Worm (Caenorhabditis elegans) whole organism, L1 larva: Measurements from ENCODE around the gene F53A9.3.

Source experiments
- aly-2 ChIP-seq: fragments of 150-350 bp; optimal IDR thresholded peaks from 2 replicates; lab custom pipeline; 2014; ENCODE audit warnings: missing biosample characterization, missing genetic modification characterization
- blmp-1 ChIP-seq: fragments of 150-350 bp; optimal IDR thresholded peaks from 2 replicates; lab custom pipeline; 2014; ENCODE audit warnings: missing biosample characterization, missing genetic modification characterization
- ceh-82 ChIP-seq, 3 experiments: fragments of 150-350 bp in 1 of 3; sonication (generic microtip) in 2 of 3; optimal IDR thresholded peaks; 2 replicates each; lab custom pipeline; 2014 to 2017; ENCODE audit warnings: missing biosample characterization in 3 of 3, missing genetic modification characterization in 3 of 3
- ceh-88 ChIP-seq: fragments of 200-800 bp; sonication (Bioruptor generic); IDR thresholded peaks from 2 replicates; pipeline ENCODE4 v1.3.6; 2022; ENCODE audit warnings: missing genetic modification characterization, missing compliant biosample characterization
- dpl-1 ChIP-seq, 3 experiments: fragments of 150-350 bp in 2 of 3; sonication (generic microtip) in 1 of 3; optimal IDR thresholded peaks; 2 replicates each; lab custom pipeline; 2014 to 2017; ENCODE audit warnings: missing biosample characterization in 3 of 3, missing genetic modification characterization in 3 of 3, missing genetic modification reagents in 3 of 3
- irx-1 ChIP-seq: sonication (generic microtip); optimal IDR thresholded peaks from 2 replicates; lab custom pipeline; 2016; ENCODE audit warnings: missing genetic modification characterization, missing compliant biosample characterization
- lin-15B ChIP-seq: fragments of 150-350 bp; sonication (generic microtip); optimal IDR thresholded peaks from 3 replicates; lab custom pipeline; 2014; ENCODE audit warnings: missing biosample characterization, missing genetic modification characterization
- lin-39 ChIP-seq: fragments of 150-350 bp; optimal IDR thresholded peaks from 2 replicates; lab custom pipeline; 2014; ENCODE audit warnings: missing biosample characterization, missing genetic modification reagents, missing genetic modification characterization
- mep-1 ChIP-seq: fragments of 150-350 bp; optimal IDR thresholded peaks from 2 replicates; lab custom pipeline; 2014; ENCODE audit warnings: missing biosample characterization, missing genetic modification characterization
- nhr-11 ChIP-seq: fragments of 150-350 bp; optimal IDR thresholded peaks from 2 replicates; lab custom pipeline; 2014; ENCODE audit warnings: missing biosample characterization, missing genetic modification characterization
- nhr-28 ChIP-seq: fragments of 150-350 bp; optimal IDR thresholded peaks from 2 replicates; lab custom pipeline; 2014; ENCODE audit warnings: missing biosample characterization, missing genetic modification characterization
- snpc-4 ChIP-seq: fragments of 150-350 bp; optimal IDR thresholded peaks from 2 replicates; lab custom pipeline; 2014; ENCODE audit warnings: missing biosample characterization, missing genetic modification characterization
- unc-130 ChIP-seq: fragments of 150-350 bp; optimal IDR thresholded peaks from 2 replicates; lab custom pipeline; 2017; ENCODE audit warnings: missing biosample characterization, missing genetic modification characterization, inconsistent platforms
- vab-15 ChIP-seq: sonication (generic microtip); optimal IDR thresholded peaks from 2 replicates; lab custom pipeline; 2017; ENCODE audit warnings: missing genotype, mild to moderate bottlenecking, missing genetic modification characterization, missing compliant biosample characterization

- TF ChIP-seq ceh-88 (GFP tag; lab: Robert Waterston, UW) = no peak
- no peak for TF ChIP-seq vab-15 (tag; lab: Kevin White, UChicago)
- TF ChIP-seq aly-2 (tag; lab: Kevin White, UChicago) = no peak
- no peak for TF ChIP-seq nhr-28 (tag; lab: Kevin White, UChicago)
- no peak for TF ChIP-seq blmp-1
- TF ChIP-seq snpc-4 (tag; lab: Kevin White, UChicago) = no peak
- no peak for TF ChIP-seq unc-130
- no peak for TF ChIP-seq lin-15B (tag; lab: Kevin White, UChicago)
- no peak for TF ChIP-seq dpl-1 (GFP tag; optimal IDR thresholded peaks at IDR 0.05; lab: Kevin White, UChicago)
- TF ChIP-seq mep-1 (tag; lab: Kevin White, UChicago) = no peak
- no peak for TF ChIP-seq ceh-82 (tag; optimal IDR thresholded peaks at IDR 0.05; lab: Kevin White, UChicago)
- no peak for TF ChIP-seq irx-1 (tag; lab: Kevin White, UChicago)
- no peak for TF ChIP-seq nhr-11
- no peak for TF ChIP-seq lin-39 (tag; lab: Kevin White, UChicago)
Measured at ce11 chrX:8750660-8751059, 42.5 kb downstream of the F53A9.3 start, which contains the start of gene asns-2.
